Worm (Caenorhabditis elegans): ENCODE data around the gene T25F10.4.

ce11 chrV:6736877-6737276 lies 25.4 kb downstream of the T25F10.4 start:
- TF ChIP-seq ama-1 (optimal IDR thresholded peaks at IDR 0.05) (no peak), tbx-37 (GFP tag; conservative IDR thresholded peaks at IDR 0.05) (no peak), pes-1 (GFP tag; IDR thresholded peaks at IDR 0.05) (no peak), tbx-11 (GFP tag; IDR thresholded peaks at IDR 0.05) (no peak), flt-1 (GFP tag; IDR thresholded peaks at IDR 0.05) (no peak), scrt-1 (GFP tag; IDR thresholded peaks at IDR 0.05) (no peak), hmg-4 (GFP tag; optimal IDR thresholded peaks at IDR 0.05) (no peak), B0310.2 (tag; optimal IDR thresholded peaks at IDR 0.05) (no peak), hnd-1 (tag; optimal IDR thresholded peaks at IDR 0.05) (no peak), tra-4 (tag; optimal IDR thresholded peaks at IDR 0.05) (no peak), ceh-36 (tag; optimal IDR thresholded peaks at IDR 0.05) (no peak), ceh-13 (GFP tag; optimal IDR thresholded peaks at IDR 0.05) (no peak), hmbx-1 (tag; optimal IDR thresholded peaks at IDR 0.05) (no peak)

Measured in whole organism, early embryonic.